Worm (Caenorhabditis elegans) whole organism, L1 larva: ENCODE measurements around the gene T14B4.3.

ENCODE experiments used
- elt-3 ChIP-seq, 6 experiments: fragments of 150-350 bp in 1 of 6; sonication (generic microtip); optimal IDR thresholded peaks; 2 replicates each; lab custom pipeline; 2017 to 2018; ENCODE audit warnings: missing biosample characterization in 6 of 6, missing genetic modification characterization in 6 of 6, inconsistent platforms in 1 of 6
- hlh-4 ChIP-seq: sonication (generic microtip); optimal IDR thresholded peaks from 2 replicates; lab custom pipeline; 2016; ENCODE audit warnings: mild to moderate bottlenecking, missing genetic modification characterization, missing compliant biosample characterization
- lin-15B ChIP-seq: fragments of 150-350 bp; sonication (generic microtip); optimal IDR thresholded peaks from 3 replicates; lab custom pipeline; 2014; ENCODE audit warnings: missing biosample characterization, missing genetic modification characterization
- mdl-1 ChIP-seq, 2 experiments: fragments of 150-350 bp; optimal IDR thresholded peaks; 2 replicates each; lab custom pipeline; 2014 to 2017; ENCODE audit warnings: missing biosample characterization in 2 of 2, missing genetic modification characterization in 2 of 2, inconsistent platforms in 1 of 2
- nhr-84 ChIP-seq: sonication (generic microtip); optimal IDR thresholded peaks from 2 replicates; lab custom pipeline; 2017; ENCODE audit warnings: missing biosample characterization, missing genetic modification characterization
- unc-62 ChIP-seq: fragments of 150-350 bp; optimal IDR thresholded peaks from 2 replicates; lab custom pipeline; 2014; ENCODE audit warnings: missing biosample characterization, missing genetic modification reagents, missing genetic modification characterization

- TF ChIP-seq mdl-1 (tag; optimal IDR thresholded peaks at IDR 0.05; lab: Kevin White, UChicago) (no peak), hlh-4 (tag; lab: Kevin White, UChicago) (no peak), elt-3 (tag; optimal IDR thresholded peaks at IDR 0.05; lab: Kevin White, UChicago) (no peak), nhr-84 (tag; lab: Kevin White, UChicago) (no peak), unc-62 (no peak), lin-15B (tag; lab: Kevin White, UChicago) (no peak)
Measured at ce11 chrII:6715853-6716252, 18.9 kb upstream of the T14B4.3 start.
